Worm (Caenorhabditis elegans) whole organism, L1 larva: ENCODE measurements around the gene T24D5.2.

Source experiments
- C04F5.9 ChIP-seq: sonication (generic microtip); optimal IDR thresholded peaks from 2 replicates; lab custom pipeline; 2016; ENCODE audit warnings: missing genetic modification characterization, missing compliant biosample characterization
- alr-1 ChIP-seq: fragments of 200-800 bp; sonication (Bioruptor generic); optimal IDR thresholded peaks from 2 replicates; lab custom pipeline; 2018; ENCODE audit warnings: borderline replicate concordance, mild to moderate bottlenecking, missing genetic modification characterization, missing compliant biosample characterization
- ama-1 ChIP-seq: fragments of 150-350 bp; optimal IDR thresholded peaks from 2 replicates; lab custom pipeline; 2014
- ceh-8 ChIP-seq: fragments of 200-800 bp; sonication (Bioruptor generic); optimal IDR thresholded peaks from 2 replicates; lab custom pipeline; 2018; ENCODE audit warnings: mild to moderate bottlenecking, missing genetic modification characterization, moderate library complexity, missing compliant biosample characterization
- ceh-90 ChIP-seq: sonication (generic microtip); optimal IDR thresholded peaks from 2 replicates; lab custom pipeline; 2016; ENCODE audit warnings: missing genetic modification characterization, missing compliant biosample characterization
- dsc-1 ChIP-seq: sonication (generic microtip); optimal IDR thresholded peaks from 2 replicates; lab custom pipeline; 2016; ENCODE audit warnings: mild to moderate bottlenecking, missing genetic modification characterization, missing compliant biosample characterization
- efl-1 ChIP-seq, 4 experiments: fragments of 150-350 bp; optimal IDR thresholded peaks in 3 of 4; peaks in 1 of 4; 1 replicate in 1 of 4; 2 replicates in 3 of 4; lab custom pipeline; 2014; ENCODE audit warnings: missing biosample characterization in 2 of 4, missing genetic modification characterization in 2 of 4, missing genetic modification reagents in 2 of 4
- elt-2 ChIP-seq: sonication (generic microtip); optimal IDR thresholded peaks from 2 replicates; lab custom pipeline; 2016; ENCODE audit warnings: missing genetic modification characterization, mild to moderate bottlenecking, inconsistent platforms, missing compliant biosample characterization, missing genetic modification reagents
- ets-5 ChIP-seq: fragments of 200-800 bp; sonication (Bioruptor generic); IDR thresholded peaks from 2 replicates; pipeline ENCODE4 v1.3.6; 2022; ENCODE audit warnings: missing genetic modification characterization, missing compliant biosample characterization
- fkh-10 ChIP-seq: sonication (generic microtip); optimal IDR thresholded peaks from 2 replicates; lab custom pipeline; 2017; ENCODE audit warnings: missing biosample characterization, missing genetic modification reagents, missing genetic modification characterization
- fkh-8 ChIP-seq: sonication (generic microtip); optimal IDR thresholded peaks from 2 replicates; lab custom pipeline; 2016; ENCODE audit warnings: mild to moderate bottlenecking, missing genetic modification characterization, missing compliant biosample characterization
- fos-1 ChIP-seq: fragments of 150-350 bp; optimal IDR thresholded peaks from 2 replicates; lab custom pipeline; 2014; ENCODE audit warnings: missing biosample characterization, missing genetic modification characterization
- hlh-4 ChIP-seq: sonication (generic microtip); optimal IDR thresholded peaks from 2 replicates; lab custom pipeline; 2016; ENCODE audit warnings: mild to moderate bottlenecking, missing genetic modification characterization, missing compliant biosample characterization
- hpl-2 ChIP-seq: fragments of 150-350 bp; optimal IDR thresholded peaks from 2 replicates; lab custom pipeline; 2014; ENCODE audit warnings: missing biosample characterization, missing genetic modification reagents, missing genetic modification characterization
- jun-1 ChIP-seq: fragments of 150-350 bp; optimal IDR thresholded peaks from 2 replicates; lab custom pipeline; 2014; ENCODE audit warnings: missing biosample characterization, missing genetic modification reagents, missing genetic modification characterization
- lin-13 ChIP-seq: fragments of 150-350 bp; optimal IDR thresholded peaks from 2 replicates; lab custom pipeline; 2014; ENCODE audit warnings: missing biosample characterization, missing genetic modification reagents, missing genetic modification characterization
- lin-14 ChIP-seq: fragments of 200-800 bp; sonication (Bioruptor generic); optimal IDR thresholded peaks from 2 replicates; lab custom pipeline; 2018; ENCODE audit warnings: mild to moderate bottlenecking, missing genetic modification characterization, moderate library complexity, missing compliant biosample characterization
- lin-35 ChIP-seq, 2 experiments: fragments of 150-350 bp; optimal IDR thresholded peaks; 2 replicates each; lab custom pipeline; 2014; ENCODE audit warnings: missing biosample characterization in 2 of 2, missing genetic modification characterization in 2 of 2, missing genetic modification reagents in 2 of 2
- mab-9 ChIP-seq: fragments of 200-800 bp; sonication (Bioruptor generic); IDR thresholded peaks from 2 replicates; pipeline ENCODE4 v1.3.6; 2022; ENCODE audit warnings: missing genetic modification reagents, missing genetic modification characterization, missing compliant biosample characterization
- mef-2 ChIP-seq: fragments of 150-350 bp; optimal IDR thresholded peaks from 2 replicates; lab custom pipeline; 2014; ENCODE audit warnings: missing biosample characterization, missing genetic modification characterization
- nhr-11 ChIP-seq: fragments of 150-350 bp; optimal IDR thresholded peaks from 2 replicates; lab custom pipeline; 2014; ENCODE audit warnings: missing biosample characterization, missing genetic modification characterization
- nhr-237 ChIP-seq: fragments of 150-350 bp; optimal IDR thresholded peaks from 2 replicates; lab custom pipeline; 2014; ENCODE audit warnings: missing biosample characterization, missing genetic modification characterization
- nhr-47 ChIP-seq: sonication (generic microtip); optimal IDR thresholded peaks from 2 replicates; lab custom pipeline; 2016; ENCODE audit warnings: mild to moderate bottlenecking, missing genetic modification characterization, moderate library complexity, missing compliant biosample characterization
- nhr-71 ChIP-seq: sonication (generic microtip); optimal IDR thresholded peaks from 2 replicates; lab custom pipeline; 2016; ENCODE audit warnings: mild to moderate bottlenecking, missing genetic modification characterization, moderate library complexity, missing compliant biosample characterization
- nhr-84 ChIP-seq: sonication (generic microtip); optimal IDR thresholded peaks from 2 replicates; lab custom pipeline; 2017; ENCODE audit warnings: missing biosample characterization, missing genetic modification characterization
- pag-3 ChIP-seq: sonication (generic microtip); optimal IDR thresholded peaks from 2 replicates; lab custom pipeline; 2017; ENCODE audit warnings: missing genetic modification characterization, mild to moderate bottlenecking, missing compliant biosample characterization, antibody characterized with exemption, borderline replicate concordance; ENCODE audit not compliant: insufficient read depth
- pax-3 ChIP-seq: fragments of 200-800 bp; sonication (Bioruptor generic); optimal IDR thresholded peaks from 2 replicates; lab custom pipeline; 2018; ENCODE audit warnings: mild to moderate bottlenecking, missing genetic modification characterization, moderate library complexity, missing compliant biosample characterization
- rnt-1 ChIP-seq: sonication (generic microtip); optimal IDR thresholded peaks from 2 replicates; lab custom pipeline; 2016; ENCODE audit warnings: mild to moderate bottlenecking, missing genetic modification characterization, moderate library complexity, missing compliant biosample characterization
- snpc-4 ChIP-seq: fragments of 150-350 bp; optimal IDR thresholded peaks from 2 replicates; lab custom pipeline; 2014; ENCODE audit warnings: missing biosample characterization, missing genetic modification characterization
- snu-23 ChIP-seq: sonication (generic microtip); optimal IDR thresholded peaks from 2 replicates; lab custom pipeline; 2016; ENCODE audit warnings: missing genetic modification characterization, missing compliant biosample characterization
- sox-4 ChIP-seq: sonication (generic microtip); optimal IDR thresholded peaks from 2 replicates; lab custom pipeline; 2016; ENCODE audit warnings: missing genetic modification characterization, missing compliant biosample characterization
- unc-30 ChIP-seq: sonication (generic microtip); optimal IDR thresholded peaks from 2 replicates; lab custom pipeline; 2017; ENCODE audit warnings: missing biosample characterization, missing genetic modification characterization
- unc-86 ChIP-seq: sonication (generic microtip); optimal IDR thresholded peaks from 2 replicates; lab custom pipeline; 2016; ENCODE audit warnings: missing genetic modification characterization, missing compliant biosample characterization
- zip-4 ChIP-seq: fragments of 200-800 bp; sonication (Bioruptor generic); optimal IDR thresholded peaks from 2 replicates; lab custom pipeline; 2018; ENCODE audit warnings: mild to moderate bottlenecking, missing genetic modification characterization, moderate library complexity, missing compliant biosample characterization
- ztf-11 ChIP-seq, 2 experiments: sonication (generic microtip); optimal IDR thresholded peaks; 2 replicates each; lab custom pipeline; 2016 to 2017; ENCODE audit warnings: missing genetic modification characterization in 2 of 2, missing biosample characterization in 1 of 2, missing compliant biosample characterization in 1 of 2
- ztf-4 ChIP-seq: fragments of 150-350 bp; optimal IDR thresholded peaks from 2 replicates; lab custom pipeline; 2014; ENCODE audit warnings: missing biosample characterization, missing genetic modification characterization

The T24D5.2 gene

ce11 chrX:12551633-12552032, 34.6 kb downstream of the T24D5.2 start, which contains the start of gene npr-4:
Gene npr-4, minus strand, starts transcription at chrX:12551684.
- TF ChIP-seq lin-14, result peak; percentile 25
- TF ChIP-seq efl-1 (optimal IDR thresholded peaks at IDR 0.05; lab: Kevin White, UChicago), result no peak
- peak in 1 of 2 experiments; percentile 54 for TF ChIP-seq efl-1 (GFP tag; optimal IDR thresholded peaks at IDR 0.05 in 1 of 2; lab: Kevin White, UChicago)
- TF ChIP-seq nhr-71 (tag; lab: Kevin White, UChicago), result peak; percentile 25
- TF ChIP-seq fkh-8 (tag; lab: Kevin White, UChicago), result peak; percentile 20
- TF ChIP-seq nhr-47 (tag; lab: Kevin White, UChicago), result peak; percentile 36
- no peak for TF ChIP-seq snu-23
- peak; percentile 65 for TF ChIP-seq ceh-8
- no peak for TF ChIP-seq unc-30 (tag; lab: Kevin White, UChicago)

DNA sequence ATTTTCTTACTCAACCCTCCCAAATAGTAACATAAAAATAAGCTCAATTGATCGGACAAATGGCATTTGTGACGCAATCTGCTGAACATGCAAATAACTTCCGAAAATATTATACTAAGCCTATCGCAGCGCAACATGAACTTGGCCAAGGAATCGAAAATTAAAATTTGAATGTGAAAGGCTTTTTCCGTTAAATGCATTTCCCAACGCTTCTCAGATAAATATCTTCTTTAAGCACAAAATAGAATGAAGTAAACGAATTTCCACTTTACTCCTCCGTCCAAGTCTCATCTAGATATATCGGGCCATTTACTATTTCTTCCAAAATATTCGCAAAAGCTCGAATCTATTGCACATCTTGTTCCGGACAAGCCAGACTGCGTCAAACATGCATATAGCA, 37.2 kb downstream of the T24D5.2 start:
- TF ChIP-seq elt-2 (tag; lab: Kevin White, UChicago) (no peak), ztf-11 (tag; optimal IDR thresholded peaks at IDR 0.05; lab: Kevin White, UChicago) (no peak), alr-1 (tag; lab: Kevin White, UChicago) (no peak), lin-14 (peak; percentile 30), pag-3 (tag; lab: Kevin White, UChicago) (no peak), zip-4 (GFP tag; lab: Kevin White, UChicago) (no peak), hpl-2 (GFP tag; lab: Kevin White, UChicago) (no peak), snpc-4 (tag; lab: Kevin White, UChicago) (no peak), nhr-71 (tag; lab: Kevin White, UChicago) (no peak), mab-9 (GFP tag; lab: Robert Waterston, UW) (no peak), fkh-10 (GFP tag; lab: Kevin White, UChicago) (peak; percentile 82), C04F5.9 (tag; lab: Kevin White, UChicago) (no peak), hlh-4 (no peak), fos-1 (no peak)

DNA sequence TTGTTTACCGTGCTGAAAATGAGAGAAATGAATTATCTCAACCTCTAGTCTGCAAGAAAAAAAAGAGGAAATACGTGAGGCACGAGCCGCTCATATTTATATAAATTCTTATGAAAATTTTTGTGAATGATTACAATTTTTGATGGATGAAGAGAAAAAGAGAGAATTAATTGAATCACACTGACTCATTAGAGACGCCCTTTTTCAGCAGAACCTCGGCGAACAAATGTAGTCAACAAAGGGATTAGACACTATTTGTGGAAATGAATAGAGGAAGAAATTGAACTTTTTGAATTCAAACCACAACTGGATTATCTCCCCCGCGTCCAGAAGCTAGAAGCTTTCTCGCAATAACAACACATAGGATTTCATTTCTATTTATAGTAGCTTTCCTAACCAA, 39.4 kb downstream of the T24D5.2 start:
- TF ChIP-seq lin-14, result peak; percentile 34
- no peak for TF ChIP-seq pax-3 (tag; lab: Kevin White, UChicago)
- peak; percentile 58 for TF ChIP-seq fkh-8 (tag; lab: Kevin White, UChicago)
- no peak for TF ChIP-seq sox-4 (tag; lab: Kevin White, UChicago)
- TF ChIP-seq dsc-1, result peak; percentile 86
- TF ChIP-seq ztf-4 (tag; lab: Kevin White, UChicago), result no peak
- TF ChIP-seq ama-1 (lab: Kevin White, UChicago), result no peak
- no peak for TF ChIP-seq unc-30 (tag; lab: Kevin White, UChicago)

ce11 chrX:12545100-12545499, 41.2 kb downstream of the T24D5.2 start:
- TF ChIP-seq jun-1 (no peak), ets-5 (no peak), fkh-8 (tag; lab: Kevin White, UChicago) (peak; percentile 52), dsc-1 (peak; percentile 94), nhr-47 (tag; lab: Kevin White, UChicago) (peak; percentile 50), pax-3 (tag; lab: Kevin White, UChicago) (peak; percentile 50), hpl-2 (GFP tag; lab: Kevin White, UChicago) (no peak), zip-4 (GFP tag; lab: Kevin White, UChicago) (no peak)
- TF ChIP-seq, all 84 proteins: peak for 4

DNA sequence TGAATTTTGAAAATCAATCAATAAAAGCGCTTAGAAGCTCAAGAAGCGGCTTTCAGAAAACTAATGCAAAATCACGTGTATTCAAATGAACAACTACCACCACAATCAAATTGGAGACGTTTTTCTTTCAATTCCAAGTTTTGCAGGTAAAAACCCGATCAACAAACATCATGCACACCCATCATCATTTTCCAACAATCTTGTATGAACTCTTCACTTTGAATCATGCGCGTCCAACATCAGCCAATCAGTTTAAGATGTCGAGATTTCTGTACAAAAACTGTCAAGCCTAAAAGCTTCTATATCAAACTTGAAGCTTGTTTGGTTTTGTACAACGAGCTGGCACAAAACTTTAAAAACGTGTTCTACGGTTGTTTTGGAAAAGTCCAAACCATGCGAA, 47.5 kb downstream of the T24D5.2 start:
- no peak for TF ChIP-seq nhr-11 (tag; lab: Kevin White, UChicago)
- no peak for TF ChIP-seq rnt-1 (tag; lab: Kevin White, UChicago)

ce11 chrX:12534476-12534875, 51.8 kb downstream of the T24D5.2 start:
- TF ChIP-seq mef-2 (no peak), lin-35 (GFP tag; optimal IDR thresholded peaks at IDR 0.05; lab: Kevin White, UChicago) (no peak), unc-86 (tag; lab: Kevin White, UChicago) (peak; percentile 70), nhr-237 (tag; lab: Kevin White, UChicago) (no peak), ceh-90 (tag; lab: Kevin White, UChicago) (no peak), lin-14 (peak; percentile 13), unc-30 (tag; lab: Kevin White, UChicago) (no peak), lin-13 (no peak), nhr-84 (tag; lab: Kevin White, UChicago) (no peak)
